Worm (Caenorhabditis elegans): ENCODE measurements around the gene ZK856.7.

The ZK856.7 gene

DNA sequence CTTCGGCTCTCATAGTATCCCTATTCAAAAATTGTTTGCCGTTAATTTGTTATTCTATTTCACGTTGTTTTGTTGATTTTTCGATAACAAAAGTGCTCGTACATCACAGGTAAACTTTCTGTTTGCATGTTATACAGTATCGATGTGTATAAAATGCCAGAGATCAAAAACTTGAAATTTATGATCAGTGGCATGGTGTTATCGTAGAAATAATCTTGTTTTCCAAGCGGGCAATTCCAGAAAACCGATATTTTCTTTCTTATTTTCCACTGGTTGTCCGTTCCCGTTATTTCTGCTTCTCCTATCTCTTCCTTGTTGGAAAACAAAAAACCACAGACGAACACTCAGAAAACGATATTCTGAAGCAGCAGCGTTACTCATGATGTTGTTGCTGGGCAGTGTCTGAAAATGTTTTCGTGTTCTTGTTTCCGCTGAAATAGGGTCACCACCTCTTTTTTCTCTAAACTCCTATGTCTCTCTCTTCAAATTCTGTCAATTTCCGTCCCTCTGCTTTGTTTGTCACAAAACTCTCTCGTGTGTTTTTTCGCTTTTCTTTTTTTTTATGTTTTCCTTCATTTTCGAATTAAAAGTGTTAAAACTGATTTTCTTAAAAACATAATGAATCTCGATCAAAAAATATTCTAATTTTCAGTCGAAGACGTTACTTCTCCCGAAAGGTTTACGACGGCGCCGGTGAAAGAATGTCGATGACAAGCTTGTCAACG lies 46.5 kb downstream of the ZK856.7 start, which contains the start of gene akt-1:
TSS of gene akt-1 (plus strand) at position 651 of the 725 bp plus-strand sequence.
- TF ChIP-seq sdz-38 (tag; optimal IDR thresholded peaks at IDR 0.05) (no peak), tlf-1 (GFP tag; optimal IDR thresholded peaks at IDR 0.05) (no peak), zfh-2 (GFP tag; conservative IDR thresholded peaks at IDR 0.05) (peak; percentile 44; the same call in 1 of the 2 replicates), lin-54 (GFP tag; optimal IDR thresholded peaks at IDR 0.05) (no peak), nfyb-1 (GFP tag; IDR thresholded peaks at IDR 0.05) (0 out of 2 replicates have a peak, but pooled peaks have one; percentile 9), ztf-18 (tag; optimal IDR thresholded peaks at IDR 0.05) (no peak), lir-1 (GFP tag; conservative IDR thresholded peaks at IDR 0.05) (no peak), Y53G8AR.9 (GFP tag; conservative IDR thresholded peaks at IDR 0.05) (0 out of 2 replicates have a peak, but pooled peaks have one; percentile 40)

DNA sequence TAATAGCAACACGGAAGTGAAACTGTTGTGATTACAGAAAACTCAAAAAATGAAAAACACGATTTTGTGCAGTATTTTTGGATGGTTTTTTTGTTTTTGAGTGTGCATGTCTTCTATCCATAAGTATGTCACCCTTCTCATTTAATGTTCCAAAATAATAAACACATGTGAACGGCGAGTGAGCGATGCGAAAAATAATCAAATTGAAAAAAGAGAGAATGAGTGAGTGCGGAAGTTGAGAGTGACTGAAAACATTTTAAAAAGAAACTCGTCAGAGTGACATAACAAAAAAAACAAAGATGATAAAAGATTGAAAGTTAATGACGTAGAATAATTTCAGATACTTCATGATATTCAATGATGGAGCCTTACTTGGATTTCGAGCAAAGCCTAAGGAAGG lies 47.6 kb downstream of the ZK856.7 start:
- TF ChIP-seq nhr-27 (tag; optimal IDR thresholded peaks at IDR 0.05): no peak
- no peak for TF ChIP-seq K11D2.4 (GFP tag; IDR thresholded peaks at IDR 0.05)
- no peak for TF ChIP-seq rec-8 (tag; optimal IDR thresholded peaks at IDR 0.05)
- TF ChIP-seq snpc-4 (GFP tag; optimal IDR thresholded peaks at IDR 0.05): no peak
- TF ChIP-seq snpc-4 (tag; optimal IDR thresholded peaks at IDR 0.05): no peak
- no peak for TF ChIP-seq F57C9.4 (tag; optimal IDR thresholded peaks at IDR 0.05)
